Fruit fly (Drosophila melanogaster) whole organism, embryonic: ENCODE measurements around the gene CG42812.

ENCODE experiments used
- Atf-2 ChIP-seq: fragments of 200-800 bp; sonication (Bioruptor generic); optimal IDR thresholded peaks from 2 replicates; lab custom pipeline; 2016; ENCODE audit warnings: missing biosample characterization, missing genetic modification characterization
- Atf3 ChIP-seq: fragments of 200-800 bp; sonication (Bioruptor generic); optimal IDR thresholded peaks from 3 replicates; lab custom pipeline; 2016; ENCODE audit warnings: missing biosample characterization, missing genetic modification characterization
- CG12391 ChIP-seq: fragments of 200-800 bp; sonication (Bioruptor generic); optimal IDR thresholded peaks from 3 replicates; lab custom pipeline; 2018; ENCODE audit warnings: missing biosample characterization, mild to moderate bottlenecking, missing genetic modification characterization, moderate library complexity
- CG12659 ChIP-seq: fragments of 200-800 bp; sonication (Bioruptor generic); optimal IDR thresholded peaks from 3 replicates; lab custom pipeline; 2017; ENCODE audit warnings: mild to moderate bottlenecking, missing biosample characterization, missing genetic modification reagents, missing genetic modification characterization
- CG13624 ChIP-seq: fragments of 200-800 bp; sonication (Bioruptor generic); optimal IDR thresholded peaks from 2 replicates; lab custom pipeline; 2016; ENCODE audit warnings: missing biosample characterization, missing genetic modification characterization
- CG13775 ChIP-seq: fragments of 200-800 bp; sonication (Bioruptor generic); optimal IDR thresholded peaks from 3 replicates; lab custom pipeline; 2017; ENCODE audit warnings: missing biosample characterization, mild to moderate bottlenecking, missing genetic modification characterization
- CG14965 ChIP-seq: fragments of 200-800 bp; sonication (Bioruptor generic); optimal IDR thresholded peaks from 2 replicates; lab custom pipeline; 2016; ENCODE audit warnings: missing biosample characterization, missing genetic modification characterization, borderline replicate concordance
- CG16815 ChIP-seq: fragments of 200-800 bp; sonication (Bioruptor generic); optimal IDR thresholded peaks from 3 replicates; lab custom pipeline; 2017; ENCODE audit warnings: missing biosample characterization, mild to moderate bottlenecking, missing genetic modification characterization
- CG18599 ChIP-seq: fragments of 200-800 bp; sonication (Bioruptor generic); optimal IDR thresholded peaks from 3 replicates; lab custom pipeline; 2017; ENCODE audit warnings: missing biosample characterization, missing genetic modification characterization, mild to moderate bottlenecking, moderate library complexity, missing genetic modification reagents
- CG2889 ChIP-seq: fragments of 200-800 bp; sonication (Bioruptor generic); IDR thresholded peaks from 3 replicates; pipeline ENCODE4 v1.3.6; 2022; ENCODE audit warnings: missing biosample characterization, missing genetic modification characterization
- CG33557 ChIP-seq: fragments of 200-800 bp; sonication (Bioruptor generic); optimal IDR thresholded peaks from 2 replicates; lab custom pipeline; 2019; ENCODE audit warnings: missing biosample characterization, mild to moderate bottlenecking, missing genetic modification characterization, moderate library complexity
- CG3407 ChIP-seq: fragments of 200-800 bp; sonication (Bioruptor generic); optimal IDR thresholded peaks from 2 replicates; lab custom pipeline; 2018; ENCODE audit warnings: missing biosample characterization, mild to moderate bottlenecking, missing genetic modification characterization
- CG3847 ChIP-seq: fragments of 200-800 bp; sonication (Bioruptor generic); IDR thresholded peaks from 2 replicates; pipeline ENCODE4 v1.3.6; 2022; ENCODE audit warnings: missing biosample characterization, missing genetic modification characterization
- CG4404 ChIP-seq: fragments of 200-800 bp; sonication (Bioruptor generic); IDR thresholded peaks from 2 replicates; pipeline ENCODE4 v1.3.6; 2022; ENCODE audit warnings: missing biosample characterization, missing genetic modification characterization
- CG4854 ChIP-seq: fragments of 200-800 bp; sonication (Bioruptor generic); optimal IDR thresholded peaks from 2 replicates; lab custom pipeline; 2016; ENCODE audit warnings: missing biosample characterization, missing genetic modification characterization, inconsistent platforms
- CG5245 ChIP-seq: fragments of 200-800 bp; sonication (Bioruptor generic); optimal IDR thresholded peaks from 3 replicates; lab custom pipeline; 2016; ENCODE audit warnings: missing biosample characterization, missing genetic modification characterization
- CG6689 ChIP-seq: fragments of 200-800 bp; sonication (Bioruptor generic); IDR thresholded peaks from 2 replicates; pipeline ENCODE4 v1.3.6; 2022; ENCODE audit warnings: missing biosample characterization, missing genetic modification characterization
- CG8089 ChIP-seq: fragments of 200-800 bp; sonication (Bioruptor generic); optimal IDR thresholded peaks from 3 replicates; lab custom pipeline; 2016; ENCODE audit warnings: missing biosample characterization, missing genetic modification characterization
- CG8924 ChIP-seq: fragments of 200-800 bp; optimal IDR thresholded peaks from 3 replicates; lab custom pipeline; 2019; ENCODE audit warnings: missing biosample characterization, mild to moderate bottlenecking, missing genetic modification characterization, moderate library complexity
- CG9215 ChIP-seq: fragments of 200-800 bp; sonication (Bioruptor generic); IDR thresholded peaks from 2 replicates; pipeline ENCODE4 v1.3.6; 2022; ENCODE audit warnings: missing biosample characterization, missing genetic modification characterization
- CG9609 ChIP-seq: fragments of 200-800 bp; sonication (Bioruptor generic); optimal IDR thresholded peaks from 3 replicates; lab custom pipeline; 2016; ENCODE audit warnings: missing biosample characterization, missing genetic modification characterization
- CG9797 ChIP-seq: fragments of 200-800 bp; sonication (Bioruptor generic); optimal IDR thresholded peaks from 3 replicates; lab custom pipeline; 2018; ENCODE audit warnings: missing biosample characterization, mild to moderate bottlenecking, missing genetic modification characterization
- CG9932 ChIP-seq: fragments of 200-800 bp; sonication (Bioruptor generic); IDR thresholded peaks from 2 replicates; pipeline ENCODE4 v1.3.6; 2022; ENCODE audit warnings: missing biosample characterization, missing genetic modification characterization
- Doc2 ChIP-seq: fragments of 200-800 bp; sonication (Bioruptor generic); IDR thresholded peaks from 2 replicates; pipeline ENCODE4 v1.3.6; 2022; ENCODE audit warnings: missing biosample characterization, missing genetic modification characterization
- E2f2 ChIP-seq: fragments of 200-800 bp; sonication (Bioruptor generic); IDR thresholded peaks from 2 replicates; pipeline ENCODE4 v1.3.6; 2022; ENCODE audit warnings: missing biosample characterization, missing genetic modification characterization
- HLH3B ChIP-seq: fragments of 200-800 bp; sonication (Bioruptor generic); IDR thresholded peaks from 2 replicates; pipeline ENCODE4 v1.3.6; 2022; ENCODE audit warnings: missing biosample characterization, missing genetic modification characterization
- Hr51 ChIP-seq, 2 experiments: fragments of 200-800 bp; sonication (Bioruptor generic); optimal IDR thresholded peaks; 2 replicates in 1 of 2; 3 replicates in 1 of 2; lab custom pipeline; 2016 to 2018; ENCODE audit warnings: missing biosample characterization in 2 of 2, missing genetic modification characterization in 2 of 2, mild to moderate bottlenecking in 1 of 2, moderate library complexity in 1 of 2
- Jarid2 ChIP-seq: fragments of 200-800 bp; sonication (Bioruptor generic); optimal IDR thresholded peaks from 3 replicates; lab custom pipeline; 2017; ENCODE audit warnings: mild to moderate bottlenecking, missing biosample characterization, missing genetic modification reagents, missing genetic modification characterization
- Lpt ChIP-seq: fragments of >200 bp; optimal IDR thresholded peaks from 2 replicates; lab custom pipeline; 2018; ENCODE audit warnings: missing biosample characterization, missing genetic modification characterization
- MBD-R2 ChIP-seq: fragments of 200-800 bp; sonication (Bioruptor generic); IDR thresholded peaks from 2 replicates; pipeline ENCODE4 v1.3.6; 2022; ENCODE audit warnings: missing biosample characterization, missing genetic modification characterization
- Max ChIP-seq: fragments of 200-800 bp; sonication (Bioruptor generic); optimal IDR thresholded peaks from 2 replicates; lab custom pipeline; 2016; ENCODE audit warnings: missing biosample characterization, mild to moderate bottlenecking, missing genetic modification characterization
- NFAT ChIP-seq: fragments of 200-800 bp; sonication (Bioruptor generic); IDR thresholded peaks from 2 replicates; pipeline ENCODE4 v1.3.6; 2022; ENCODE audit warnings: missing biosample characterization, missing genetic modification characterization
- NfI ChIP-seq: fragments of 200-800 bp; sonication (Bioruptor generic); optimal IDR thresholded peaks from 3 replicates; lab custom pipeline; 2018; ENCODE audit warnings: missing biosample characterization, mild to moderate bottlenecking, missing genetic modification characterization, moderate library complexity
- Rx ChIP-seq: fragments of 200-800 bp; sonication (Bioruptor generic); IDR thresholded peaks from 2 replicates; pipeline ENCODE4 v1.3.6; 2022; ENCODE audit warnings: missing biosample characterization, missing genetic modification characterization
- al ChIP-seq: fragments of 200-800 bp; sonication (Bioruptor generic); IDR thresholded peaks from 2 replicates; pipeline ENCODE4 v1.3.6; 2022; ENCODE audit warnings: missing biosample characterization, missing genetic modification characterization
- chinmo ChIP-seq: fragments of 200-800 bp; sonication (Bioruptor generic); IDR thresholded peaks from 4 replicates; pipeline ENCODE4 v1.3.6; 2022; ENCODE audit warnings: missing biosample characterization, missing genetic modification characterization; ENCODE audit not compliant: partially characterized antibody
- ems ChIP-seq: fragments of 200-800 bp; sonication (Bioruptor generic); optimal IDR thresholded peaks from 3 replicates; lab custom pipeline; 2016; ENCODE audit warnings: missing biosample characterization, missing genetic modification characterization
- ewg ChIP-seq: fragments of 200-800 bp; sonication (Bioruptor generic); optimal IDR thresholded peaks from 3 replicates; lab custom pipeline; 2017; ENCODE audit warnings: mild to moderate bottlenecking, missing biosample characterization, missing genetic modification reagents, missing genetic modification characterization
- ham ChIP-seq: fragments of 200-800 bp; sonication (Bioruptor generic); IDR thresholded peaks from 2 replicates; pipeline ENCODE4 v1.3.6; 2022; ENCODE audit warnings: missing biosample characterization, missing genetic modification characterization
- klu ChIP-seq: fragments of 200-800 bp; sonication (Bioruptor generic); IDR thresholded peaks from 2 replicates; pipeline ENCODE4 v1.3.6; 2022; ENCODE audit warnings: missing biosample characterization, missing genetic modification characterization
- maf-S ChIP-seq: fragments of 200-800 bp; sonication (Bioruptor generic); optimal IDR thresholded peaks from 2 replicates; lab custom pipeline; 2016; ENCODE audit warnings: missing biosample characterization, missing genetic modification characterization
- pho ChIP-seq: fragments of 200-800 bp; sonication (Bioruptor generic); optimal IDR thresholded peaks from 2 replicates; lab custom pipeline; 2016; ENCODE audit warnings: missing biosample characterization, missing genetic modification characterization
- phol ChIP-seq: fragments of 200-800 bp; sonication (Bioruptor generic); optimal IDR thresholded peaks from 3 replicates; lab custom pipeline; 2018; ENCODE audit warnings: missing biosample characterization, mild to moderate bottlenecking, missing genetic modification characterization, moderate library complexity
- ranshi ChIP-seq: fragments of 200-800 bp; sonication (Bioruptor generic); IDR thresholded peaks from 2 replicates; pipeline ENCODE4 v1.3.6; 2022; ENCODE audit warnings: missing biosample characterization, missing genetic modification characterization
- ro ChIP-seq: fragments of 200-800 bp; sonication (Bioruptor generic); IDR thresholded peaks from 2 replicates; pipeline ENCODE4 v1.3.6; 2022; ENCODE audit warnings: missing biosample characterization, missing genetic modification characterization
- sens ChIP-seq: fragments of 200-800 bp; sonication (Bioruptor generic); peaks from one replicate; lab custom pipeline; 2016; ENCODE audit warnings: missing biosample characterization, missing genetic modification characterization
- sima ChIP-seq: fragments of 200-800 bp; sonication (Bioruptor generic); optimal IDR thresholded peaks from 2 replicates; lab custom pipeline; 2016; ENCODE audit warnings: missing biosample characterization, missing genetic modification characterization
- ssp ChIP-seq: fragments of 200-800 bp; sonication (Bioruptor generic); IDR thresholded peaks from 2 replicates; pipeline ENCODE4 v1.3.6; 2022; ENCODE audit warnings: missing biosample characterization, missing genetic modification characterization
- vfl ChIP-seq: fragments of 200-800 bp; sonication (Bioruptor generic); optimal IDR thresholded peaks from 2 replicates; lab custom pipeline; 2016; ENCODE audit warnings: missing biosample characterization, missing genetic modification characterization

CG42812 gene

dm6 chr3R:24348420-24349190 is 19.4 kb downstream of the CG42812 start, which contains the start of the genes CG5746 and CG6454 (continued):
- TF ChIP-seq CG14965, result no peak
- peak; percentile 51; the same call in 1 of the 2 replicates for TF ChIP-seq HLH3B
- TF ChIP-seq CG5245 (GFP tag; lab: Kevin White, UChicago), result peak; percentile 28
- peak; percentile 55; the same call in 1 of the 2 replicates for TF ChIP-seq MBD-R2 (GFP tag; lab: Robert Waterston, UW)
- TF ChIP-seq maf-S (GFP tag; lab: Kevin White, UChicago), result peak; percentile 57
- no peak for TF ChIP-seq CG3407
- peak; percentile 83 for TF ChIP-seq CG12659 (GFP tag; lab: Kevin White, UChicago)
- TF ChIP-seq E2f2 (GFP tag; lab: Robert Waterston, UW), result no peak; the same call in 1 of the 2 replicates
- TF ChIP-seq CG16815 (GFP tag; lab: Kevin White, UChicago), result peak; percentile 43
- TF ChIP-seq phol (tag; lab: Kevin White, UChicago), result peak; percentile 99
- TF ChIP-seq al (GFP tag; lab: Robert Waterston, UW), result peak; percentile 44
- no peak for TF ChIP-seq Doc2 (GFP tag; lab: Robert Waterston, UW)
- no peak for TF ChIP-seq chinmo (GFP tag; lab: Robert Waterston, UW)
- TF ChIP-seq CG2889 (GFP tag; lab: Robert Waterston, UW), result 0 out of 3 replicates have a peak, but pooled peaks have one; percentile 53
- TF ChIP-seq CG6689 (GFP tag; lab: Robert Waterston, UW), result peak; percentile 52; the same call in 1 of the 2 replicates
- TF ChIP-seq Lpt (GFP tag; lab: Kevin White, UChicago), result no peak
- no peak for TF ChIP-seq CG18599
- TF ChIP-seq CG4404 (GFP tag; lab: Robert Waterston, UW), result no peak
- peak; percentile 51 for TF ChIP-seq Atf-2 (GFP tag; lab: Kevin White, UChicago)
- TF ChIP-seq CG13624 (GFP tag; lab: Kevin White, UChicago), result peak; percentile 53
- TF ChIP-seq ham (GFP tag; lab: Robert Waterston, UW), result no peak
- TF ChIP-seq CG9609, result peak; percentile 73
- peak; percentile 74 for TF ChIP-seq CG13775 (GFP tag; lab: Kevin White, UChicago)
- TF ChIP-seq NfI (GFP tag; lab: Kevin White, UChicago), result no peak
- peak; percentile 77 for TF ChIP-seq pho
- TF ChIP-seq Max, result peak; percentile 39
- TF ChIP-seq CG9797, result peak; percentile 61
- peak; percentile 94 for TF ChIP-seq sens (GFP tag; lab: Kevin White, UChicago)
- 0 out of 2 replicates have a peak, but pooled peaks have one; percentile 40 for TF ChIP-seq ranshi (GFP tag; lab: Robert Waterston, UW)
- TF ChIP-seq CG9215 (GFP tag; lab: Robert Waterston, UW), result peak; percentile 54
- no peak for TF ChIP-seq CG9932 (GFP tag; lab: Robert Waterston, UW)
- no peak for TF ChIP-seq ssp (GFP tag; lab: Robert Waterston, UW)
- peak in 1 of 2 experiments; percentile 50 for TF ChIP-seq Hr51 (GFP tag; optimal IDR thresholded peaks at IDR 0.05; lab: Kevin White, UChicago)
- no peak for TF ChIP-seq Jarid2
- TF ChIP-seq CG12391, result peak; percentile 78
- peak; percentile 20 for TF ChIP-seq vfl (GFP tag; lab: Kevin White, UChicago)
- TF ChIP-seq ems (GFP tag; lab: Kevin White, UChicago), result peak; percentile 40
- 0 out of 2 replicates have a peak, but pooled peaks have one; percentile 33 for TF ChIP-seq CG3847 (GFP tag; lab: Robert Waterston, UW)
- peak; percentile 1 for TF ChIP-seq sima (GFP tag; lab: Kevin White, UChicago)
- TF ChIP-seq ewg (GFP tag; lab: Kevin White, UChicago), result no peak
- TF ChIP-seq klu (GFP tag; lab: Robert Waterston, UW), result 0 out of 2 replicates have a peak, but pooled peaks have one; percentile 30
- TF ChIP-seq CG8089 (GFP tag; lab: Kevin White, UChicago), result peak; percentile 21
- TF ChIP-seq Atf3 (GFP tag; lab: Kevin White, UChicago), result peak; percentile 18
- no peak for TF ChIP-seq ro (GFP tag; lab: Robert Waterston, UW)
- TF ChIP-seq CG33557 (GFP tag; lab: Kevin White, UChicago), result peak; percentile 44
- TF ChIP-seq CG4854 (GFP tag; lab: Kevin White, UChicago), result no peak
- TF ChIP-seq NFAT (GFP tag; lab: Robert Waterston, UW), result no peak; the same call in 1 of the 2 replicates
- peak; percentile 31; the same call in 1 of the 2 replicates for TF ChIP-seq Rx (GFP tag; lab: Robert Waterston, UW)
- peak; percentile 72 for TF ChIP-seq CG8924 (tag; lab: Kevin White, UChicago)
